Fruit fly (Drosophila melanogaster): ENCODE data around the gene Rpn1.

Gene Rpn1

DNA sequence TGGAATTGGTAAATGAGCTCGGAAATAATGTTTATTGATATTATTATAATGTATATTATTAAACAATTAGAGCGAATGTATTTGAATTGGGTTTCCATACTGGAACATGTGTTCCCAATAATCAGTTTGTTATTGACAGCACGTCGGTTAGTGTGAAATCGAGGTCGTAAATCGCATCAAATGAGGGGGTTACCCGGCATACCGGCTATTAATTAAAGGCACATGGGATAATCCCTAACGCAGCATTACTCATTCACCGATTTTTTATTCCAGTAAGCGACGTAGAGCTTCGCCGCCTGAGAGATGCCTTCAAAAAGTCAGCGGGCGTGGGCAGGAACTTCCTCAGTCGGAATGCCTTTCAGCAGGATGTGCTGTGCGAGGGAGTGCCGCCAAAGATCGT lies 41.4 kb upstream of the Rpn1 start:
- no peak for TF ChIP-seq Clk (GFP tag; optimal IDR thresholded peaks at IDR 0.05)
- TF ChIP-seq kay (GFP tag; ENCODE audit: borderline replicate concordance), result no peak
- TF ChIP-seq cic (GFP tag; optimal IDR thresholded peaks at IDR 0.05), result peak; percentile 56

DNA sequence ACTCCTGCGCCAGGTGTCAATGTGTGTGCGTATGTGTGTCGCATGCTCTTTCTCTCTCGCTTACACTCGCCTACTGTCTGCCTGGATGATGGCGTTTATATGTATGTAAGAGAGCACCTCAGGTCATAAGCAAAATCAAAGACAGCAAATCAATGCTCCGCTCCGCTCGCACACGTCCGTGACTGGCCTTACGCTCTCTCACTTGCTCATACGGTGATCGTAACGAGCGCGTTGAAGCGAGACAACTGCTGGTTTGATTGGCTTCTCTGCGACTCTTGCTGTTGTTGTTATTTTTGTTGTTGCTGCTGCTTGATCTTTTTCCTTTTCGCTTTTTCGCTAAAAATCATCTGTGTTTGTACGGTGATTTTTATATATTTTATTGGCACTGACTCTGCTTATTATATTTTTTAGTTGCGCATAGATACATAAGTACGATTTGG lies 19.3 kb upstream of the Rpn1 start:
- TF ChIP-seq CG5204 (GFP tag; optimal IDR thresholded peaks at IDR 0.05) (no peak), CG7101 (tag; optimal IDR thresholded peaks at IDR 0.05) (peak; percentile 41), Hr96 (GFP tag; optimal IDR thresholded peaks at IDR 0.05) (no peak), Mnt (GFP tag; optimal IDR thresholded peaks at IDR 0.05) (peak; percentile 57), pad (GFP tag; optimal IDR thresholded peaks at IDR 0.05) (peak; percentile 84), cic (GFP tag; optimal IDR thresholded peaks at IDR 0.05) (peak; percentile 79), Crg-1 (GFP tag; optimal IDR thresholded peaks at IDR 0.05) (no peak), ovo (GFP tag; optimal IDR thresholded peaks at IDR 0.05) (no peak), Clk (GFP tag; optimal IDR thresholded peaks at IDR 0.05) (peak; percentile 50), toe (GFP tag; optimal IDR thresholded peaks at IDR 0.05) (no peak), CG33017 (tag; optimal IDR thresholded peaks at IDR 0.05) (no peak), CG14711 (tag; optimal IDR thresholded peaks at IDR 0.05) (peak; percentile 17), cnc (optimal IDR thresholded peaks at IDR 0.05) (peak in 1 of 2 experiments; percentile 12), bab1 (GFP tag; optimal IDR thresholded peaks at IDR 0.05) (peak; percentile 51), CG12768 (GFP tag; optimal IDR thresholded peaks at IDR 0.05) (peak; percentile 0), CG11617 (GFP tag; optimal IDR thresholded peaks at IDR 0.05) (no peak), CG1620 (GFP tag; optimal IDR thresholded peaks at IDR 0.05) (no peak), CG7045 (GFP tag; optimal IDR thresholded peaks at IDR 0.05) (no peak), tj (GFP tag; optimal IDR thresholded peaks at IDR 0.05) (peak; percentile 67), kay (GFP tag; ENCODE audit: borderline replicate concordance) (no peak)

DNA sequence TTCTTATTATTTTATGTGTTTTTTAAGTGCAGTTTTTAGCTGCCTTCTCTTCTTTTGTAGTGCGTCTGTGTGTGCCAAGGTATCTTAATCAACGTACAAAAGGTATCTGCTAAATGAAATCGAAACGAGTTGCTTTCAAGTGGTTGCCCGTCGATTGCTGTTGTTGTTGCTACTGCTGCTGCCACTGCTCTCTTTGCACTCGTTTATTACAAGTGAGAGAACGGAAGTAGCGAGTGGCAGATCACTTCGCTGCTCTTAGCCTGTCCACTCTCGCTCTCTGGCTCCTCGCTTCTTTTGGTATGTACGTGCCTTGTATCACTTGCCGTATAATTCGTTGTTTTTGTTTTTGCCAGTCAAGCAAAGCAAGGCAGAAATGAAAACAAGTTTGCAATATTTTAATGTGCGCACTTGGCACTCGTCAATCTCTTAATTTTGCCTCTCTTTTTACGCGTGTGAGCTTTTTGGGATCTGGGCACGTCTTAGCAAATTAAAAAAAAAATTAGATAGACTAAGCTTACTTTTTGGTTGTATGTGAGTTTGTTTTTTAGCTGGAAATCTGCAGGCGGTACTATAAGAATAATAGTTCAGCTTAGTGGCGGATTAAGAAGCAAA lies 18.5 kb upstream of the Rpn1 start:
- TF ChIP-seq tj (GFP tag; optimal IDR thresholded peaks at IDR 0.05) (peak; percentile 42), Mnt (GFP tag; optimal IDR thresholded peaks at IDR 0.05) (no peak)

DNA sequence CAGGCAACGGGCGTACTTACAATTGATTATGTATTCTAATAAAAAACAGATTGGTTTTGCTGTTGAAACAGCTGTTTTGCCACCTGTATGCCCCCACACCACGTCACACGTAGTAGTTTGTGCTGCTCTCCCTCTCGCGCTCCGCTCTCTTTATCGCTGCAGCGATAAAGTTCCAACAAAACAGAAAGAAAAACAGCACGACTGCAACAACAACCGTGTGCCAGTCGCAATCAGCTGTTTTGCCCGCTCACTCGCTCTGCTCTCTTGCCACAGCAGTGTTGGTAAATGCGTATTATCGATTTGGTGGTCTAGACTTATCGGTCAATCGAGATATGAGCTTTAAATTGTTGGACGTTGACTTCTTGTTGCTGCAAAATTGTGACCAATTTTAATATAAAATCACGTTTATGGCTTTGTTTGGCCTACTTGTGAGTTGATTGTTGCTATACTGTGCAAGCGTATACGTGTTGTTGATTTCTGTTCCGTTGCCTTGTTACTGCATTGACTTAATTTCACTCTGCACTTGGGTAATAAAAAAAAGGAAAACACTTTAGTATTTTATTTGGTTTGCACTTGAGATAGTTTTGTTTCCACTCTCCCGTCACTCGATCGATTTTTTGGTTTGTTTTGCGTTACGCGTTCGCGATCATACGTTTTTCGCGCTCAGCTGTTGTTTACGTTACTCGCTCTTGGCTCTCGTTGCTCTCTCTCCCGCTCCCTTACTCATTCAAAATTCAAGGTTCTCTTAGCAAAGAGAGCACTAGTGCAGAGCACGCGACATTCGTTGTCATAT lies 17.8 kb upstream of the Rpn1 start:
- TF ChIP-seq CG1620 (GFP tag; optimal IDR thresholded peaks at IDR 0.05) (no peak), CG14711 (tag; optimal IDR thresholded peaks at IDR 0.05) (no peak), CG11617 (GFP tag; optimal IDR thresholded peaks at IDR 0.05) (peak; percentile 71), kay (GFP tag; ENCODE audit: borderline replicate concordance) (peak; percentile 79), CG12768 (GFP tag; optimal IDR thresholded peaks at IDR 0.05) (peak; percentile 66), ovo (GFP tag; optimal IDR thresholded peaks at IDR 0.05) (no peak), CG5204 (GFP tag; optimal IDR thresholded peaks at IDR 0.05) (no peak), Clk (GFP tag; optimal IDR thresholded peaks at IDR 0.05) (no peak), tj (GFP tag; optimal IDR thresholded peaks at IDR 0.05) (peak; percentile 45), CG7045 (GFP tag; optimal IDR thresholded peaks at IDR 0.05) (no peak), cic (GFP tag; optimal IDR thresholded peaks at IDR 0.05) (peak; percentile 46), CG33017 (tag; optimal IDR thresholded peaks at IDR 0.05) (peak; percentile 36), CG7101 (tag; optimal IDR thresholded peaks at IDR 0.05) (peak; percentile 21), toe (GFP tag; optimal IDR thresholded peaks at IDR 0.05) (no peak), Hr96 (GFP tag; optimal IDR thresholded peaks at IDR 0.05) (peak; percentile 38), pad (GFP tag; optimal IDR thresholded peaks at IDR 0.05) (peak; percentile 57), bab1 (GFP tag; optimal IDR thresholded peaks at IDR 0.05) (peak; percentile 56), Mnt (GFP tag; optimal IDR thresholded peaks at IDR 0.05) (no peak), cnc (optimal IDR thresholded peaks at IDR 0.05) (no peak), Crg-1 (GFP tag; optimal IDR thresholded peaks at IDR 0.05) (peak; percentile 86)

DNA sequence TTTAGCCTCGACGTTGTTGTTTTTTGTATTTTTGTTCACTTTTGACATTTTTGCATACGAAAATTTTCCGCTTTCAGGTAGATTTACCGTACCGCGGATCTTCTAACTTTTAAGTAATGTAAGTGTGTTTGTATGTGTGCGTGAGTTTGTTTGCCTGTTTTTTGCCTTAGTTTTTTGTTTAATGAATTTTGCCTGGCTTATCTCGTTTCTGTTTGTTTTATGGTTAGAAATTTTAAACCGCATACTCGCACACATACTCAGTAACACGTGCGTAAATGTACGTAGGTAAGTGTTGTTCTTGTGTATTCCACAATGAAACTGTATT lies 17.2 kb upstream of the Rpn1 start:
- no peak for TF ChIP-seq ovo (GFP tag; optimal IDR thresholded peaks at IDR 0.05)
- no peak for TF ChIP-seq tj (GFP tag; optimal IDR thresholded peaks at IDR 0.05)
- TF ChIP-seq CG12768 (GFP tag; optimal IDR thresholded peaks at IDR 0.05), result no peak
- TF ChIP-seq CG5204 (GFP tag; optimal IDR thresholded peaks at IDR 0.05), result no peak
- TF ChIP-seq CG1620 (GFP tag; optimal IDR thresholded peaks at IDR 0.05), result no peak
- TF ChIP-seq cic (GFP tag; optimal IDR thresholded peaks at IDR 0.05), result peak; percentile 1
- no peak for TF ChIP-seq Hr96 (GFP tag; optimal IDR thresholded peaks at IDR 0.05)
- no peak for TF ChIP-seq kay (GFP tag; ENCODE audit: borderline replicate concordance)
- no peak for TF ChIP-seq pad (GFP tag; optimal IDR thresholded peaks at IDR 0.05)
- TF ChIP-seq Mnt (GFP tag; optimal IDR thresholded peaks at IDR 0.05), result peak; percentile 47
- TF ChIP-seq toe (GFP tag; optimal IDR thresholded peaks at IDR 0.05), result no peak
- no peak for TF ChIP-seq CG14711 (tag; optimal IDR thresholded peaks at IDR 0.05)
- no peak for TF ChIP-seq bab1 (GFP tag; optimal IDR thresholded peaks at IDR 0.05)

DNA sequence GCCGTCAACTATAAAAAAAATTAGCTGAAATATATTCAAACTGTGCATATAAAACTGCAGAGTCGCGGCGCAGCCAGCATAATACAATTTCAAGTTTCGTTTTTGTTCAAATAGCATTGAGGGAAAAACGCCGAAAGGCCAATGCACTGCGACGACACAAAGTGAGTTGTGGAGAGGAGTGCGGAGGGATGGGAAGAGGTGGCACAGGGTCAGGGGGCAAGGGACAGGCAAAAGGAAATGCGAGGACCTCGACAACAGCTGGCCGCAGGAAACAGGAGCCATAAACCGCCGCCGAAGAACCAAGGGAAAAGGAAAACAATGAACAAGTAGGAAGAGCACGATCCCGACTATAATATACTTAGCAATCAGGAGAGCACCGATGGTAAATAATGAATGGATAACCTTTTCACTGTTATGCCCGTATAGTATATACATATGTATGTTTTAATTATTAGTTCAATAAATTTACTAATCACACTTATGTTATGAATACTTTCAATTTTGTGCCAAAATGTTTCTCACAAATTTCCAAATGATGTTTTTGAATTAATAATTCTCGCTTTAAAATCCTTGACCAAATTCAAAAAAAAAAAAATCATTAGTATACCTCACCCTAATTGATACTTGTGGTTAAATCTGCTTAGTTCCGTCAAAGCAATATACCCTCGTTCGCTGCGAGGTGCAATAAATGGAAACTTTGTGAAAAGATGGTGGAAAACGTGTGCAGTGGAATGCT lies 16.1 kb upstream of the Rpn1 start:
- TF ChIP-seq CG7045 (GFP tag; optimal IDR thresholded peaks at IDR 0.05) (no peak), CG7101 (tag; optimal IDR thresholded peaks at IDR 0.05) (no peak), CG11617 (GFP tag; optimal IDR thresholded peaks at IDR 0.05) (no peak)
